Fruit fly (Drosophila melanogaster): ENCODE results near the gene spn-A.

- no peak for TF ChIP-seq Hr38 (GFP tag; optimal IDR thresholded peaks at IDR 0.05)
- peak; percentile 18 for TF ChIP-seq CG3032 (tag; optimal IDR thresholded peaks at IDR 0.05)
- no peak for TF ChIP-seq Smox (GFP tag; optimal IDR thresholded peaks at IDR 0.05)
- TF ChIP-seq Sox15 (GFP tag; optimal IDR thresholded peaks at IDR 0.05), result no peak
- no peak for TF ChIP-seq CG6854 (GFP tag; optimal IDR thresholded peaks at IDR 0.05)
- TF ChIP-seq CG31627 (GFP tag; optimal IDR thresholded peaks at IDR 0.05), result no peak
- TF ChIP-seq Lpt (GFP tag; optimal IDR thresholded peaks at IDR 0.05), result no peak
- TF ChIP-seq spab (GFP tag; optimal IDR thresholded peaks at IDR 0.05), result no peak
- no peak for TF ChIP-seq Eip78C (GFP tag)
- TF ChIP-seq salr (GFP tag; optimal IDR thresholded peaks at IDR 0.05), result no peak
- TF ChIP-seq CG11294 (GFP tag; IDR thresholded peaks at IDR 0.05), result no peak
- no peak for TF ChIP-seq net (GFP tag; optimal IDR thresholded peaks at IDR 0.05)
These were observed 16.3 kb downstream of the spn-A start, which contains the start of the genes janA, Sry-alpha and Sry-beta for dm6 chr3R:30039494-30039893.
